Worm (Caenorhabditis elegans): ENCODE measurements around the gene ddn-2.

Gene ddn-2

DNA sequence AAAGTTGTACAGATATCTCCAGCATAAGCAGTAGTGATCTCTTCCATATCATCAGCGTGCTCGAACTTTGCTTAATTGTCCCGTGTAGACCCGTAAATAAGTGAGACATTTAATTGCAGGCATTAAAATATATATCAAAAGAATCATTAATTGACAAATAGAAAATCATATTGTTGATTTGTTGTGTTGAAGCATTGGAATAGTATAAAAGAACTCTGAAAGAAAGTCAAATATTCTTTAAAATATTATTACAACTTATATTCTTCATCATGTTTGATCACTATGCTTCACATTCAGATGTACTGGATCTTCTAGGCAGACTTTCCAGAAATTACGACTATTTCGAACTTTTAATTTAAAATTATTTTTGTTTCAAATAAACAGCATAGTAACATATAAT, 16.7 kb downstream of the ddn-2 start, which contains the start of gene F58G1.8:
Gene F58G1.8 (minus strand): TSS at position 101 of the 400 bp plus-strand sequence.
- TF ChIP-seq fkh-3 (tag; optimal IDR thresholded peaks at IDR 0.05) (no peak), tbx-9 (tag; optimal IDR thresholded peaks at IDR 0.05; ENCODE audit: borderline replicate concordance) (no peak), somi-1 (GFP tag; optimal IDR thresholded peaks at IDR 0.05) (no peak), nhr-179 (tag; optimal IDR thresholded peaks at IDR 0.05) (no peak), ccch-3 (GFP tag; optimal IDR thresholded peaks at IDR 0.05) (no peak), hlh-26 (GFP tag; conservative IDR thresholded peaks at IDR 0.05) (no peak), ztf-22 (GFP tag; optimal IDR thresholded peaks at IDR 0.05) (no peak), ekl-4 (GFP tag; IDR thresholded peaks at IDR 0.05) (no peak), nfyb-1 (GFP tag; IDR thresholded peaks at IDR 0.05) (no peak), dpff-1 (tag; optimal IDR thresholded peaks at IDR 0.05) (no peak), F39B2.1 (GFP tag; IDR thresholded peaks at IDR 0.05) (no peak), repo-1 (tag; optimal IDR thresholded peaks at IDR 0.05) (no peak), dpl-1 (GFP tag; optimal IDR thresholded peaks at IDR 0.05) (no peak), T26A5.8 (tag; optimal IDR thresholded peaks at IDR 0.05) (no peak), nfya-2 (GFP tag; IDR thresholded peaks at IDR 0.05) (no peak), ztf-25 (GFP tag; IDR thresholded peaks at IDR 0.05) (no peak), nhr-120 (GFP tag; IDR thresholded peaks at IDR 0.05) (no peak), F57C9.4 (tag; optimal IDR thresholded peaks at IDR 0.05) (no peak), athp-1 (tag; optimal IDR thresholded peaks at IDR 0.05) (no peak)

DNA sequence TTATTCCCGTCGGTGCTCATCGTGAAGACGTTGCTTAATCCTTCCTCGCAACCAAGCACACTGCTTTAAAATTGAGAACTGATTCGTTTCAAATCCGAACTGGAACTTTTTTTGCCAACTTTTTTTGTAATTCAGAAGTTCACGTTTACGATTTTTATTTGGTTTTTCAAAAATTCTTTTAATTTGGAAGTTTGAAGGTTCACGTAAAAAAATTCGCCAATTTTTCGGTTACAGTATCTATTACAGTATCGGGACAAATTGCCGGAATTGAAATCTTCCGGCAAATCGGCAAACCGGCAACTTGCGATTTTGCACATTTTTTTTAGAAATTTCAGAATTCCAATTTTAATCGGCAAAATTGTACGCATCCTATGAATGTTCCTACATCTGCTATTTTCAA, 19.4 kb downstream of the ddn-2 start, which contains the start of gene F58G1.3:
Gene F58G1.3 (minus strand): TSS at position 101 of the 400 bp plus-strand sequence.
- TF ChIP-seq F37B4.10 (GFP tag; IDR thresholded peaks at IDR 0.05) (no peak), madf-3 (GFP tag; IDR thresholded peaks at IDR 0.05) (no peak), sptf-2 (GFP tag; optimal IDR thresholded peaks at IDR 0.05) (no peak), snpc-1.3 (tag; optimal IDR thresholded peaks at IDR 0.05; ENCODE audit: insufficient read depth) (no peak), let-607 (tag; optimal IDR thresholded peaks at IDR 0.05) (no peak), T07F8.4 (tag; optimal IDR thresholded peaks at IDR 0.05) (no peak), ztf-3 (GFP tag; optimal IDR thresholded peaks at IDR 0.05) (no peak), aptf-2 (GFP tag; conservative IDR thresholded peaks at IDR 0.05) (no peak), unc-130 (GFP tag; optimal IDR thresholded peaks at IDR 0.05) (no peak), F57C9.4 (tag; optimal IDR thresholded peaks at IDR 0.05) (no peak), zfh-2 (GFP tag; conservative IDR thresholded peaks at IDR 0.05) (no peak), aptf-3 (GFP tag; IDR thresholded peaks at IDR 0.05) (no peak), F22D6.2 (tag; optimal IDR thresholded peaks at IDR 0.05) (no peak), pha-4 (tag; optimal IDR thresholded peaks at IDR 0.05) (no peak), Y95B8A.8 (GFP tag; IDR thresholded peaks at IDR 0.05) (no peak)

DNA sequence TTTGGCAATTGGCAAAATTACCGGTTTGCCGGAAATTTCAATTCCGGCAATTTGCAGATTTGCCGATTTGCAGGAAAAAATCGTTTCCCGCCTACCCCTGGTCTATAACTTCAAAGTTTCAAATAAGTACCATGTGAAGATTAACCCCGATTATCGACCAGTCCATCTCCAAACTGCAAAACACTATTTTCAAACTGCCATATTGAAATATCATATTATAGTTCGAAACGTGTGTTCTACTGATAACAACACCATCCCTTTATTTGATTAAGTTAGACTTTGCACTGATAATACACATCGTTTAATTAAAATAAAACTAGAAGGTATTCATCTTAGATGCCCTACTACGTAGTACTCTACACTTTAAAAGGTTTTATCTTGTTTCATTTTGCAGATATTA, 21.3 kb downstream of the ddn-2 start:
- TF ChIP-seq nhr-80 (tag; optimal IDR thresholded peaks at IDR 0.05) (peak; percentile 33), nhr-179 (tag; optimal IDR thresholded peaks at IDR 0.05) (no peak)

DNA sequence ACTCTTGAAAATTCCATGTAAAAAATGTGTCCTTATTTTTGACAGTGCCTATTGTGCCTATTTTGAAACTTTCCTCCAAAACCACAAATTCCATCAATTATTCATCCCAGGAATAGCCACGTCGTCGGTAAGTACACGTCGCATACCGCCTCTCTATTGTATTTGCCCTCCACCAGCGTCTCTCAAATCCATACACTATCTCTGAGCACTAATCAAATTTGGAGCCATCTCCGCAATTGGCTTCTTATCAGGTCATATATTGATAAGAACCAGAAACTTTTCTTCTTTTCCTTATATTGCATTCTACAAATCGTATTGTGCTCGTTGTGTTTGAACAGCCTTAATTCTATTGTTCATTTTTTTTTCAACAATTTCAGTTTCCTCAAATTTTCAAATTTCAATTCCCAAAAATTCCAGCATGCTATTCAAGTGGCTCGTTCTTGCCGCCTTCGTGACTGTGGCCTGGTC, 22.6 kb downstream of the ddn-2 start, which contains the start of gene dct-18:
Gene dct-18 (plus strand): TSS at position 418 of the 468 bp plus-strand sequence.
- peak; percentile 77 for TF ChIP-seq nhr-80 (tag; optimal IDR thresholded peaks at IDR 0.05)
- peak; percentile 1 for TF ChIP-seq ets-4 (GFP tag; optimal IDR thresholded peaks at IDR 0.05)
- peak; percentile 47 to 60 for TF ChIP-seq let-607 (tag; optimal IDR thresholded peaks at IDR 0.05)
- no peak for TF ChIP-seq Y53F4B.3 (GFP tag; IDR thresholded peaks at IDR 0.05)

Measured in whole organism, young adult.